Fruit fly (Drosophila melanogaster) whole organism, embryonic: ENCODE measurements around the gene CG11379.

ENCODE experiments used
- Asciz ChIP-seq: fragments of 200-800 bp; sonication (Bioruptor generic); optimal IDR thresholded peaks from 2 replicates; lab custom pipeline; 2017; ENCODE audit warnings: missing biosample characterization, mild to moderate bottlenecking, missing genetic modification characterization, missing genetic modification reagents
- Blimp-1 ChIP-seq: fragments of 200-800 bp; sonication (Bioruptor generic); optimal IDR thresholded peaks from 3 replicates; lab custom pipeline; 2018; ENCODE audit warnings: missing biosample characterization, missing genetic modification characterization, mild to moderate bottlenecking, moderate library complexity, missing genetic modification reagents
- CG10267 ChIP-seq: fragments of 200-800 bp; sonication (Bioruptor generic); optimal IDR thresholded peaks from 2 replicates; lab custom pipeline; 2018; ENCODE audit warnings: missing biosample characterization, mild to moderate bottlenecking, missing genetic modification characterization, moderate library complexity
- CG10543 ChIP-seq: fragments of 200-800 bp; sonication (Bioruptor generic); optimal IDR thresholded peaks from 3 replicates; lab custom pipeline; 2017; ENCODE audit warnings: missing biosample characterization, mild to moderate bottlenecking, missing genetic modification characterization, moderate library complexity
- CG11247 ChIP-seq: fragments of 200-800 bp; sonication (Bioruptor generic); IDR thresholded peaks from 2 replicates; pipeline ENCODE4 v1.3.6; 2022; ENCODE audit warnings: missing biosample characterization, missing genetic modification characterization
- CG14441 ChIP-seq: fragments of 200-800 bp; sonication (Bioruptor generic); IDR thresholded peaks from 2 replicates; pipeline ENCODE4 v1.3.6; 2022; ENCODE audit warnings: missing biosample characterization, missing genetic modification characterization
- CG1832 ChIP-seq: fragments of 200-800 bp; sonication (Bioruptor generic); optimal IDR thresholded peaks from 2 replicates; lab custom pipeline; 2017; ENCODE audit warnings: missing biosample characterization, mild to moderate bottlenecking, missing genetic modification characterization, inconsistent platforms
- CG18619 ChIP-seq: fragments of 200-800 bp; sonication (Bioruptor generic); optimal IDR thresholded peaks from 3 replicates; lab custom pipeline; 2017; ENCODE audit warnings: missing biosample characterization, mild to moderate bottlenecking, missing genetic modification characterization
- CG2889 ChIP-seq: fragments of 200-800 bp; sonication (Bioruptor generic); IDR thresholded peaks from 3 replicates; pipeline ENCODE4 v1.3.6; 2022; ENCODE audit warnings: missing biosample characterization, missing genetic modification characterization
- CG3163 ChIP-seq: fragments of 200-800 bp; sonication (Bioruptor generic); optimal IDR thresholded peaks from 3 replicates; lab custom pipeline; 2016; ENCODE audit warnings: missing biosample characterization, missing genetic modification characterization
- CG34376 ChIP-seq: fragments of 200-800 bp; sonication (Bioruptor generic); optimal IDR thresholded peaks from 2 replicates; lab custom pipeline; 2018; ENCODE audit warnings: missing biosample characterization, mild to moderate bottlenecking, missing genetic modification characterization
- CG4730 ChIP-seq: fragments of 200-800 bp; sonication (Bioruptor generic); IDR thresholded peaks from 2 replicates; pipeline ENCODE4 v1.3.6; 2022; ENCODE audit warnings: missing biosample characterization, missing genetic modification characterization
- CG6175 ChIP-seq: fragments of 200-800 bp; sonication (Bioruptor generic); IDR thresholded peaks from 3 replicates; pipeline ENCODE4 v1.3.6; 2022; ENCODE audit warnings: missing biosample characterization, missing genetic modification characterization
- CG6683 ChIP-seq: fragments of 200-800 bp; sonication (Bioruptor generic); optimal IDR thresholded peaks from 2 replicates; lab custom pipeline; 2017; ENCODE audit warnings: missing biosample characterization, mild to moderate bottlenecking, missing genetic modification characterization, missing genetic modification reagents
- CG7745 ChIP-seq: fragments of 200-800 bp; sonication (Bioruptor generic); optimal IDR thresholded peaks from 2 replicates; lab custom pipeline; 2018; ENCODE audit warnings: missing biosample characterization, mild to moderate bottlenecking, missing genetic modification characterization, moderate library complexity
- CG8089 ChIP-seq: fragments of 200-800 bp; sonication (Bioruptor generic); optimal IDR thresholded peaks from 3 replicates; lab custom pipeline; 2016; ENCODE audit warnings: missing biosample characterization, missing genetic modification characterization
- CG8388 ChIP-seq: fragments of 200-800 bp; sonication (Bioruptor generic); optimal IDR thresholded peaks from 2 replicates; lab custom pipeline; 2019; ENCODE audit warnings: missing biosample characterization, mild to moderate bottlenecking, missing genetic modification characterization, moderate library complexity
- CG8478 ChIP-seq: fragments of >200 bp; optimal IDR thresholded peaks from 2 replicates; lab custom pipeline; 2018
- CG9437 ChIP-seq: fragments of 200-800 bp; sonication (Bioruptor generic); optimal IDR thresholded peaks from 2 replicates; lab custom pipeline; 2018; ENCODE audit warnings: missing biosample characterization, mild to moderate bottlenecking, missing genetic modification characterization
- CoRest ChIP-seq: fragments of 200-800 bp; sonication (Bioruptor generic); optimal IDR thresholded peaks from 3 replicates; lab custom pipeline; 2018; ENCODE audit warnings: missing biosample characterization, mild to moderate bottlenecking, missing genetic modification characterization, moderate library complexity
- CrebB ChIP-seq: fragments of 200-800 bp; sonication (Bioruptor generic); optimal IDR thresholded peaks from 3 replicates; lab custom pipeline; 2018; ENCODE audit warnings: missing biosample characterization, mild to moderate bottlenecking, missing genetic modification characterization
- Dip3 ChIP-seq: fragments of 200-800 bp; sonication (Bioruptor generic); optimal IDR thresholded peaks from 3 replicates; lab custom pipeline; 2016; ENCODE audit warnings: missing biosample characterization, missing genetic modification characterization
- Drgx ChIP-seq: fragments of 200-800 bp; sonication (Bioruptor generic); IDR thresholded peaks from 2 replicates; pipeline ENCODE4 v1.3.6; 2022; ENCODE audit warnings: missing biosample characterization, missing genetic modification characterization
- E2f1 ChIP-seq: fragments of 200-800 bp; sonication (Bioruptor generic); IDR thresholded peaks from 2 replicates; pipeline ENCODE4 v1.3.6; 2022; ENCODE audit warnings: missing biosample characterization, missing genetic modification characterization
- Fer1 ChIP-seq: fragments of 200-800 bp; sonication (Bioruptor generic); optimal IDR thresholded peaks from 2 replicates; lab custom pipeline; 2017; ENCODE audit warnings: missing biosample characterization, mild to moderate bottlenecking, missing genetic modification characterization
- HLH54F ChIP-seq: fragments of 200-800 bp; sonication (Bioruptor generic); optimal IDR thresholded peaks from 3 replicates; lab custom pipeline; 2016; ENCODE audit warnings: missing biosample characterization, missing genetic modification characterization
- HmgZ ChIP-seq: fragments of 200-800 bp; sonication (Bioruptor generic); optimal IDR thresholded peaks from 2 replicates; lab custom pipeline; 2018; ENCODE audit warnings: missing biosample characterization, mild to moderate bottlenecking, missing genetic modification characterization
- NfI ChIP-seq: fragments of 200-800 bp; sonication (Bioruptor generic); optimal IDR thresholded peaks from 3 replicates; lab custom pipeline; 2018; ENCODE audit warnings: missing biosample characterization, mild to moderate bottlenecking, missing genetic modification characterization, moderate library complexity
- Scr ChIP-seq: fragments of 200-800 bp; sonication (Bioruptor generic); IDR thresholded peaks from 2 replicates; pipeline ENCODE4 v1.3.6; 2022; ENCODE audit warnings: missing biosample characterization, missing genetic modification characterization; ENCODE audit not compliant: partially characterized antibody
- cato ChIP-seq: fragments of 200-800 bp; sonication (Bioruptor generic); optimal IDR thresholded peaks from 2 replicates; lab custom pipeline; 2016; ENCODE audit warnings: missing biosample characterization, missing genetic modification characterization, borderline replicate concordance
- chif ChIP-seq, 2 experiments: fragments of 200-800 bp; sonication (Bioruptor generic); optimal IDR thresholded peaks; 3 replicates each; lab custom pipeline; 2016; ENCODE audit warnings: missing biosample characterization in 2 of 2, missing genetic modification characterization in 2 of 2
- crc ChIP-seq: fragments of 200-800 bp; sonication (Bioruptor generic); optimal IDR thresholded peaks from 2 replicates; lab custom pipeline; 2016; ENCODE audit warnings: missing biosample characterization, missing genetic modification characterization
- dpn ChIP-seq, 2 experiments: fragments of 200-800 bp; sonication (Bioruptor generic); optimal IDR thresholded peaks; 3 replicates each; lab custom pipeline; 2016; ENCODE audit warnings: missing biosample characterization in 2 of 2, missing genetic modification characterization in 2 of 2
- gfzf ChIP-seq: fragments of 200-800 bp; sonication (Bioruptor generic); optimal IDR thresholded peaks from 2 replicates; lab custom pipeline; 2016; ENCODE audit warnings: missing biosample characterization, mild to moderate bottlenecking, missing genetic modification characterization, moderate library complexity
- ham ChIP-seq: fragments of 200-800 bp; sonication (Bioruptor generic); IDR thresholded peaks from 2 replicates; pipeline ENCODE4 v1.3.6; 2022; ENCODE audit warnings: missing biosample characterization, missing genetic modification characterization
- kay ChIP-seq: fragments of 200-800 bp; sonication (Bioruptor generic); optimal IDR thresholded peaks from 2 replicates; lab custom pipeline; 2016; ENCODE audit warnings: missing biosample characterization, missing genetic modification characterization
- kni ChIP-seq: fragments of 200-800 bp; sonication (Bioruptor generic); optimal IDR thresholded peaks from 3 replicates; lab custom pipeline; 2017; ENCODE audit warnings: mild to moderate bottlenecking, missing biosample characterization, missing genetic modification reagents, missing genetic modification characterization
- knrl ChIP-seq: fragments of 200-800 bp; sonication (Bioruptor generic); IDR thresholded peaks from 3 replicates; pipeline ENCODE4 v1.3.6; 2022; ENCODE audit warnings: missing biosample characterization, missing genetic modification characterization; ENCODE audit not compliant: partially characterized antibody
- p53 ChIP-seq: fragments of 200-800 bp; sonication (Bioruptor generic); optimal IDR thresholded peaks from 2 replicates; lab custom pipeline; 2016; ENCODE audit warnings: missing biosample characterization, missing genetic modification characterization
- pho ChIP-seq: fragments of 200-800 bp; sonication (Bioruptor generic); optimal IDR thresholded peaks from 2 replicates; lab custom pipeline; 2016; ENCODE audit warnings: missing biosample characterization, missing genetic modification characterization
- pzg ChIP-seq: fragments of 200-800 bp; sonication (Bioruptor generic); optimal IDR thresholded peaks from 3 replicates; lab custom pipeline; 2018; ENCODE audit warnings: missing biosample characterization, mild to moderate bottlenecking, missing genetic modification characterization, moderate library complexity
- scrt ChIP-seq: fragments of 200-800 bp; sonication (Bioruptor generic); optimal IDR thresholded peaks from 2 replicates; lab custom pipeline; 2018; ENCODE audit warnings: missing biosample characterization, mild to moderate bottlenecking, missing genetic modification characterization, moderate library complexity
- shn ChIP-seq: fragments of 200-800 bp; sonication (Bioruptor generic); optimal IDR thresholded peaks from 3 replicates; lab custom pipeline; 2016; ENCODE audit warnings: missing biosample characterization, missing genetic modification characterization
- sisA ChIP-seq: fragments of 200-800 bp; sonication (Bioruptor generic); IDR thresholded peaks from 2 replicates; pipeline ENCODE4 v1.3.6; 2022; ENCODE audit warnings: missing biosample characterization, missing genetic modification characterization
- slou ChIP-seq: fragments of 200-800 bp; sonication (Bioruptor generic); optimal IDR thresholded peaks from 3 replicates; lab custom pipeline; 2016; ENCODE audit warnings: missing biosample characterization, missing genetic modification characterization
- so ChIP-seq: fragments of 200-800 bp; sonication (Bioruptor generic); IDR thresholded peaks from 3 replicates; pipeline ENCODE4 v1.3.6; 2022; ENCODE audit warnings: missing biosample characterization, missing genetic modification characterization
- sug ChIP-seq: fragments of 200-800 bp; optimal IDR thresholded peaks from 2 replicates; lab custom pipeline; 2019; ENCODE audit warnings: missing biosample characterization, mild to moderate bottlenecking, missing genetic modification characterization, moderate library complexity
- tll ChIP-seq, 2 experiments: fragments of 200-800 bp in 1 of 2; fragments of >200 bp in 1 of 2; sonication (Bioruptor generic) in 1 of 2; optimal IDR thresholded peaks; 2 replicates each; lab custom pipeline; 2017 to 2019; ENCODE audit warnings: missing biosample characterization in 2 of 2, missing genetic modification characterization in 2 of 2, mild to moderate bottlenecking in 1 of 2, moderate library complexity in 1 of 2
- vnd ChIP-seq: fragments of 200-800 bp; sonication (Bioruptor generic); IDR thresholded peaks from 3 replicates; pipeline ENCODE4 v1.3.6; 2022; ENCODE audit warnings: missing biosample characterization, missing genetic modification characterization; ENCODE audit not compliant: partially characterized antibody
- z ChIP-seq: fragments of 200-800 bp; sonication (Bioruptor generic); IDR thresholded peaks from 3 replicates; pipeline ENCODE4 v1.3.6; 2022; ENCODE audit warnings: missing biosample characterization, missing genetic modification characterization
- zfh1 ChIP-seq: fragments of 200-800 bp; sonication (Bioruptor generic); IDR thresholded peaks from 3 replicates; pipeline ENCODE4 v1.3.6; 2022; ENCODE audit warnings: missing biosample characterization, missing genetic modification characterization

Gene CG11379

DNA sequence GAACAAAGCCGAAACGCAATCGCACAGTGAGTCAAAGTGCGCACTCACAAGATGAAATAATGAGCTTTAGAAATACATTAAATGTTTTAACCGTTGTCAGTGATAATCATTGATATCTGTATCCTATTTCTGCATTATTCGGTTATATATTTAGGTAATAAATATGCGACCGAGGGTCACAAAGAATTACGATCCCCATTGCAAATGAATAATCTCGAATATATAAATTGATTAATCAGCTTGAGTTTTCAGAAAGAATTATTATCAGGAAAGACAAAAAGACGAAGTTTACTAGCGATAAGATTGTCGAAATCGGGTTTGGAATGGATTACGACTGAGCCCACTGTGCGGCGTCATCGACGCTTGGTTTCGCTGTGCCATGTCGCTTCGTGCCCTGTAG lies 8.9 kb upstream of the CG11379 start (continued):
- TF ChIP-seq shn (no peak), z (GFP tag; lab: Robert Waterston, UW) (no peak), scrt (GFP tag; lab: Kevin White, UChicago) (peak; percentile 25), CG6683 (GFP tag; lab: Kevin White, UChicago) (peak; percentile 11), CG18619 (GFP tag; lab: Kevin White, UChicago) (peak; percentile 42), CG3163 (GFP tag; lab: Kevin White, UChicago) (no peak), CG11247 (no peak), Scr (GFP tag; lab: Robert Waterston, UW) (no peak), CoRest (tag; lab: Kevin White, UChicago) (peak; percentile 65), HmgZ (peak; percentile 34), sisA (GFP tag; lab: Robert Waterston, UW) (no peak), kay (peak; percentile 27), E2f1 (GFP tag; lab: Robert Waterston, UW) (0 out of 2 replicates have a peak, but pooled peaks have one; percentile 24), gfzf (GFP tag; lab: Kevin White, UChicago) (no peak), slou (GFP tag; lab: Kevin White, UChicago) (no peak), HLH54F (GFP tag; lab: Kevin White, UChicago) (no peak), CG6175 (GFP tag; lab: Robert Waterston, UW) (no peak), Drgx (GFP tag; lab: Robert Waterston, UW) (0 out of 2 replicates have a peak, but pooled peaks have one; percentile 40), CG10267 (tag; lab: Kevin White, UChicago) (peak; percentile 8), pzg (GFP tag; lab: Kevin White, UChicago) (no peak), zfh1 (GFP tag; lab: Robert Waterston, UW) (no peak), knrl (no peak), dpn (GFP tag; optimal IDR thresholded peaks at IDR 0.05; lab: Kevin White, UChicago) (peak; percentile 33 to 38), Fer1 (GFP tag; lab: Kevin White, UChicago) (peak; percentile 68), CG7745 (tag; lab: Kevin White, UChicago) (no peak), CG4730 (GFP tag; lab: Robert Waterston, UW) (no peak), CG10543 (GFP tag; lab: Kevin White, UChicago) (peak; percentile 59), CG14441 (GFP tag; lab: Robert Waterston, UW) (no peak), CG9437 (GFP tag; lab: Kevin White, UChicago) (peak; percentile 35), CG8089 (no peak), sug (tag; lab: Kevin White, UChicago) (peak; percentile 49), CG8478 (lab: Kevin White, UChicago) (no peak), CG1832 (GFP tag; lab: Kevin White, UChicago) (no peak), CrebB (tag; lab: Kevin White, UChicago) (no peak), NfI (GFP tag; lab: Kevin White, UChicago) (peak; percentile 47), pho (peak; percentile 4), p53 (GFP tag; lab: Kevin White, UChicago) (no peak), CG2889 (GFP tag; lab: Robert Waterston, UW) (no peak), cato (GFP tag; lab: Kevin White, UChicago) (no peak), kni (GFP tag; lab: Kevin White, UChicago) (no peak), CG8388 (GFP tag; lab: Kevin White, UChicago) (peak; percentile 35), crc (GFP tag; lab: Kevin White, UChicago) (peak; percentile 2), tll (GFP tag; optimal IDR thresholded peaks at IDR 0.05; lab: Kevin White, UChicago) (no peak), Asciz (GFP tag; lab: Kevin White, UChicago) (no peak), ham (GFP tag; lab: Robert Waterston, UW) (no peak), so (GFP tag; lab: Robert Waterston, UW) (no peak), vnd (GFP tag; lab: Robert Waterston, UW) (no peak), CG34376 (GFP tag; lab: Kevin White, UChicago) (peak; percentile 47), chif (GFP tag; optimal IDR thresholded peaks at IDR 0.05; lab: Kevin White, UChicago) (peak in 1 of 2 experiments; percentile 22), Dip3 (GFP tag; lab: Kevin White, UChicago) (peak; percentile 31), Blimp-1 (peak; percentile 11)
